Fruit fly (Drosophila melanogaster): ENCODE results near the gene TrissinR.

Gene TrissinR

DNA sequence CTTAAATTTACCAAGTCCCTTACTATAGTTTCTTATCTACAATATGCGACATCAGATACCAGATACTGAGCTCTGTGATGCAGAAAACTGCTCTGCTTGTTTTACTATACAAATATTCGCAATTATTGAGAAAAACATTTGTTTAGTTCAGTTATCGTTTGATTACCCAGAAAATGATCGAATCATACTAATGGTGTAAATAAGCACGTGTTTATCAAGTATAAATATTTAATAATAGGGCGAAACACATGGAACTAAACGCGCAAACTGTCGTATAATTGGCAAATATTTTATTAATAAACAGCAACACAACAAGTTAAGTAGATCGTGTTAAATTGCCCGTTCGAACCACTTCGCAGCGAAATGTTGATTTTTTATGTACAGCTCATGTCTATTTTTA lies 25.8 kb upstream of the TrissinR start (continued):
- TF ChIP-seq CG7357 (GFP tag; IDR thresholded peaks at IDR 0.05) (no peak), nerfin-2 (GFP tag; IDR thresholded peaks at IDR 0.05; ENCODE audit: partially characterized antibody) (no peak), Max (GFP tag; optimal IDR thresholded peaks at IDR 0.05) (peak; percentile 59), B-H2 (GFP tag; optimal IDR thresholded peaks at IDR 0.05) (peak; percentile 33), toy (GFP tag; IDR thresholded peaks at IDR 0.05) (no peak), lola (GFP tag; optimal IDR thresholded peaks at IDR 0.05) (no peak), CG10366 (GFP tag; IDR thresholded peaks at IDR 0.05) (0 out of 2 replicates have a peak, but pooled peaks have one; percentile 8), gcm2 (GFP tag; optimal IDR thresholded peaks at IDR 0.05) (no peak), CG14965 (GFP tag; optimal IDR thresholded peaks at IDR 0.05; ENCODE audit: borderline replicate concordance) (no peak), CG3065 (GFP tag; optimal IDR thresholded peaks at IDR 0.05) (no peak), NC2α (GFP tag; optimal IDR thresholded peaks at IDR 0.05) (no peak), Drgx (GFP tag; IDR thresholded peaks at IDR 0.05) (no peak), CG11398 (GFP tag; optimal IDR thresholded peaks at IDR 0.05) (no peak), D (optimal IDR thresholded peaks at IDR 0.05) (no peak), D (GFP tag; optimal IDR thresholded peaks at IDR 0.05) (no peak), NC2β (GFP tag; optimal IDR thresholded peaks at IDR 0.05) (no peak), ro (GFP tag; IDR thresholded peaks at IDR 0.05) (no peak), HmgD (GFP tag; optimal IDR thresholded peaks at IDR 0.05) (no peak), Sry-δ (GFP tag; optimal IDR thresholded peaks at IDR 0.05) (no peak), Bteb2 (GFP tag; optimal IDR thresholded peaks at IDR 0.05) (peak; percentile 57), CG4707 (GFP tag; optimal IDR thresholded peaks at IDR 0.05) (no peak), Dfd (GFP tag; optimal IDR thresholded peaks at IDR 0.05) (no peak), cad (GFP tag; optimal IDR thresholded peaks at IDR 0.05) (no peak), BtbVII (GFP tag; optimal IDR thresholded peaks at IDR 0.05) (peak; percentile 80), tin (GFP tag; optimal IDR thresholded peaks at IDR 0.05) (no peak), unpg (GFP tag; optimal IDR thresholded peaks at IDR 0.05) (peak; percentile 73), CG4360 (GFP tag; IDR thresholded peaks at IDR 0.05) (no peak), CG10543 (GFP tag; optimal IDR thresholded peaks at IDR 0.05) (peak; percentile 15), Doc2 (GFP tag; IDR thresholded peaks at IDR 0.05) (no peak), vnd (GFP tag; IDR thresholded peaks at IDR 0.05; ENCODE audit: partially characterized antibody) (no peak), Hr39 (optimal IDR thresholded peaks at IDR 0.05) (no peak), ranshi (GFP tag; IDR thresholded peaks at IDR 0.05) (peak; percentile 26; the same call in 1 of the 2 replicates), ase (GFP tag; IDR thresholded peaks at IDR 0.05) (no peak), CG9932 (GFP tag; IDR thresholded peaks at IDR 0.05) (no peak), crp (GFP tag; optimal IDR thresholded peaks at IDR 0.05) (no peak), zfh1 (GFP tag; IDR thresholded peaks at IDR 0.05) (no peak), CG16863 (GFP tag; optimal IDR thresholded peaks at IDR 0.05) (no peak), CG4282 (GFP tag; optimal IDR thresholded peaks at IDR 0.05) (no peak), Asciz (GFP tag; optimal IDR thresholded peaks at IDR 0.05) (peak; percentile 31), Fer2 (tag; optimal IDR thresholded peaks at IDR 0.05) (peak; percentile 50), ham (GFP tag; IDR thresholded peaks at IDR 0.05) (no peak), fd64A (GFP tag; optimal IDR thresholded peaks at IDR 0.05) (no peak), CG31365 (tag; optimal IDR thresholded peaks at IDR 0.05) (peak; percentile 30), row (GFP tag; IDR thresholded peaks at IDR 0.05) (no peak; the same call in 2 of the 3 replicates), odd (GFP tag; optimal IDR thresholded peaks at IDR 0.05) (peak; percentile 50), CTCF (GFP tag; optimal IDR thresholded peaks at IDR 0.05) (no peak), Mad (GFP tag; optimal IDR thresholded peaks at IDR 0.05) (peak; percentile 11), CG11247 (GFP tag; IDR thresholded peaks at IDR 0.05) (0 out of 2 replicates have a peak, but pooled peaks have one; percentile 39), btn (GFP tag; optimal IDR thresholded peaks at IDR 0.05) (no peak), Tbp (GFP tag; optimal IDR thresholded peaks at IDR 0.05) (no peak), ap (GFP tag; IDR thresholded peaks at IDR 0.05) (no peak), CG32767 (GFP tag; IDR thresholded peaks at IDR 0.05) (0 out of 2 replicates have a peak, but pooled peaks have one; percentile 12), D19B (GFP tag; optimal IDR thresholded peaks at IDR 0.05) (peak; percentile 38), vfl (GFP tag; optimal IDR thresholded peaks at IDR 0.05) (peak; percentile 23)
